Fruit fly (Drosophila melanogaster) whole organism: ENCODE data around the gene Smox.

ENCODE experiments used
- CG8478 ChIP-seq: fragments of >200 bp; optimal IDR thresholded peaks from 2 replicates; lab custom pipeline; 2018; ENCODE audit warnings: inconsistent platforms
- Dll ChIP-seq: fragments of >200 bp; optimal IDR thresholded peaks from 2 replicates; lab custom pipeline; 2017
- EcR ChIP-seq, 2 experiments: fragments of >200 bp; optimal IDR thresholded peaks; 2 replicates each; lab custom pipeline; 2017; ENCODE audit warnings: missing biosample characterization in 2 of 2, missing genetic modification characterization in 2 of 2, missing genetic modification reagents in 2 of 2
- pan ChIP-seq: fragments of >200 bp; optimal IDR thresholded peaks from 2 replicates; lab custom pipeline; 2017
- psq ChIP-seq: fragments of >200 bp; optimal IDR thresholded peaks from 2 replicates; lab custom pipeline; 2017
- usp ChIP-seq: fragments of >200 bp; optimal IDR thresholded peaks from 2 replicates; lab custom pipeline; 2017; ENCODE audit warnings: missing biosample characterization, missing genetic modification characterization, mixed read lengths

Gene Smox

DNA sequence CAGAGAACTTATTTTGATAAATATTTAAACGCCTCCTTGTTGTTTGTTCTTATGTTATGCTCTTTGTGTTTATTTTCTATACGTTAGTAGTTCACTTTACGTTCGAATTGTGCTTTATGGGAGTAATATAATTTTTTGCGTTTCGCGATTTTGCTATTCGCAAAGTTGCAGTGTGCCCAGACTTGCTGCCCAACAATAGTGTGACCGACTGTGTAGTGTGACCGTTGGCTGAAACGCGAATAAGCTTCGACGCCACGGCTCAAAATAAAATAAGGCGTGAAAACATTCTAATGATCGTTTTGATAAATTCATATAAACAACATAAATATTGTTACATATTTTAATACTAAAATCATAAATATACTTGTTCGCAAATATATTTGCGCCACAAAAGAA, at the start of gene Smox:
Smox (minus strand) TSS at position 213 of the 396 bp plus-strand sequence.
- no peak for TF ChIP-seq usp (GFP tag; lab: Kevin White, UChicago)
- no peak for TF ChIP-seq psq (lab: Kevin White, UChicago)

DNA sequence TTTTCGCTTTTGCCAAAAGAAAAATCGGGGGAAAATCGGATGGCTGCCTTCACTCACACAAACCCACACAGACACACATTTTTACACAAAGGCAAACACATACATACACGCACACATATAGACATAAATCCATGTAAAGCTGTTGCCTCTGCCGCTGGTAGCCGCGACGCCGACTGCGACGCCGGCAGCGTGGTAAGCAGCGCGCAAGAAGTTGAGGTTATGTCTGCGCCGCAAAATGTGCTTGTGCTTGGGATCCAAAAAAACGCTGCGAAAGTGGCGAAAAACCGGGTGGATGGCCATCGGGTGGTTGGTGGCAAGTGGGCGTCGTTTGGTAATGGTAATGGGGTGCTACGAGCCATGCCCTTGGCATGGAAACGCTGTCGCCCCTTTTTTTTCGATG, 37.8 kb upstream of the Smox start:
- TF ChIP-seq usp (GFP tag; lab: Kevin White, UChicago), result no peak
- no peak for TF ChIP-seq CG8478 (lab: Kevin White, UChicago)
- no peak for TF ChIP-seq pan (lab: Kevin White, UChicago)
- TF ChIP-seq EcR (GFP tag; optimal IDR thresholded peaks at IDR 0.05; lab: Kevin White, UChicago), result no peak
- no peak for TF ChIP-seq Dll (lab: Kevin White, UChicago)
- TF ChIP-seq psq (lab: Kevin White, UChicago), result no peak

dm6 chrX:8178989-8179388, 36.9 kb upstream of the Smox start:
- TF ChIP-seq EcR (GFP tag; optimal IDR thresholded peaks at IDR 0.05; lab: Kevin White, UChicago) (no peak), psq (lab: Kevin White, UChicago) (no peak), CG8478 (lab: Kevin White, UChicago) (no peak), usp (GFP tag; lab: Kevin White, UChicago) (no peak), pan (lab: Kevin White, UChicago) (no peak), Dll (lab: Kevin White, UChicago) (no peak)

- TF ChIP-seq psq (lab: Kevin White, UChicago) (no peak), usp (GFP tag; lab: Kevin White, UChicago) (no peak), Dll (lab: Kevin White, UChicago) (no peak), CG8478 (lab: Kevin White, UChicago) (no peak), pan (lab: Kevin White, UChicago) (no peak), EcR (GFP tag; optimal IDR thresholded peaks at IDR 0.05; lab: Kevin White, UChicago) (no peak)
Observed at dm6 chrX:8178165-8178955, 36.3 kb upstream of the Smox start, which contains the start of gene sdt. Gene sdt (plus strand): TSS chrX:8178549.

DNA sequence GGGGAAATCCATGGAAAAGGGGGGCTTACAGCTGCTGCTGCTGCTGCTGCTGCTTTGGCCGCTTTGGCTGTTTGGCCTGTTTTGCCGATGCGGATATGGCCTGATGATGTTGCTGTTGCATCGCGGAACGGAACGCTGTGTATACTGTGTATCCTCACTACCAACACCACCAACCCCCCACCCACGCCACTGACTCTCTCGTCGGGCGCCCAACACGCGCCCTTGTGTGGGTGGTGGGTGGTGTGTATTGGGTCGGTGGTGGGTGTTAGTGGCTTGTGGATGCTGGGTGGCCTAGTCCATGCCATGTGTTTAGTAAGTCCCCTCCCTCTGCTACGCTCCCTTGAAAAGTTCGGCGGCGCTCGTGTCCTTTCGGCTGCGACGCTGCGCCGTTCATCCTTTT, 35.7 kb upstream of the Smox start:
- TF ChIP-seq Dll (lab: Kevin White, UChicago) (no peak), CG8478 (lab: Kevin White, UChicago) (no peak), pan (lab: Kevin White, UChicago) (no peak), psq (lab: Kevin White, UChicago) (no peak), EcR (GFP tag; optimal IDR thresholded peaks at IDR 0.05; lab: Kevin White, UChicago) (no peak), usp (GFP tag; lab: Kevin White, UChicago) (no peak)

dm6 chrX:8177030-8177349, 34.9 kb upstream of the Smox start, which contains the start of gene slpr:
Gene slpr (minus strand): TSS chrX:8177185.
- no peak for TF ChIP-seq CG8478 (lab: Kevin White, UChicago)
- no peak for TF ChIP-seq pan (lab: Kevin White, UChicago)
- no peak for TF ChIP-seq usp (GFP tag; lab: Kevin White, UChicago)
- TF ChIP-seq psq (lab: Kevin White, UChicago), result no peak
- no peak for TF ChIP-seq Dll (lab: Kevin White, UChicago)
- no peak for TF ChIP-seq EcR (GFP tag; optimal IDR thresholded peaks at IDR 0.05; lab: Kevin White, UChicago)

dm6 chrX:8176291-8177029, 34.4 kb upstream of the Smox start:
- TF ChIP-seq pan (lab: Kevin White, UChicago) (no peak), EcR (GFP tag; optimal IDR thresholded peaks at IDR 0.05; lab: Kevin White, UChicago) (no peak), psq (lab: Kevin White, UChicago) (no peak), CG8478 (lab: Kevin White, UChicago) (no peak), Dll (lab: Kevin White, UChicago) (no peak), usp (GFP tag; lab: Kevin White, UChicago) (no peak)

dm6 chrX:8170166-8170565, 28.1 kb upstream of the Smox start, which contains the start of gene CG2278:
Gene CG2278 (minus strand): TSS chrX:8170266.
- TF ChIP-seq psq (lab: Kevin White, UChicago) (no peak), Dll (lab: Kevin White, UChicago) (no peak), usp (GFP tag; lab: Kevin White, UChicago) (no peak), EcR (GFP tag; optimal IDR thresholded peaks at IDR 0.05; lab: Kevin White, UChicago) (no peak), pan (lab: Kevin White, UChicago) (no peak), CG8478 (lab: Kevin White, UChicago) (no peak)

- no peak for TF ChIP-seq Dll (lab: Kevin White, UChicago)
- no peak for TF ChIP-seq EcR (GFP tag; optimal IDR thresholded peaks at IDR 0.05; lab: Kevin White, UChicago)
- no peak for TF ChIP-seq psq (lab: Kevin White, UChicago)
- TF ChIP-seq CG8478 (lab: Kevin White, UChicago), result no peak
- no peak for TF ChIP-seq pan (lab: Kevin White, UChicago)
- TF ChIP-seq usp (GFP tag; lab: Kevin White, UChicago), result no peak
Observed at dm6 chrX:8165608-8166007, 23.5 kb upstream of the Smox start, which contains the start of gene Or7a. Gene Or7a (minus strand): TSS chrX:8165708.

- TF ChIP-seq Dll (lab: Kevin White, UChicago) (no peak), EcR (GFP tag; optimal IDR thresholded peaks at IDR 0.05; lab: Kevin White, UChicago) (no peak), psq (lab: Kevin White, UChicago) (no peak), pan (lab: Kevin White, UChicago) (no peak), CG8478 (lab: Kevin White, UChicago) (no peak), usp (GFP tag; lab: Kevin White, UChicago) (no peak)
Observed at dm6 chrX:8163452-8163851, 21.4 kb upstream of the Smox start.

DNA sequence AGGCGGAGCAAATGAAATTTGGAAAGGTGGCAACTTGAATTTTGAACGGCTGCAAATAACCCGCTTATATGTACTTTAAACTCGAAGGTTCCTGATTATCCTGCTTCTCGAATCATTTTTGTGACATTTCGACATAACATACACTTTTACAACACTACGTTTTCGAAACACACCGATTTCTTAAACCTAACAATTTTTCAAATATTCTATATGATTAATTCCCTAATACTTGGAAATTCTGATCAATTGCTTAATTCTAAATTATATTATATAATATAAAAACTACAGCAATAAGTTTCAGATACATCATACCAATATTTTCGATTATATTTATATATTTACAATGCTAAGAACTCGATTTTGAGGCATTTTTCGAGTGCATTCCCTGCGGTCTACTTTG, 20.6 kb upstream of the Smox start, which contains the start of gene CG10761:
CG10761 (minus strand) TSS at position 101 of the 400 bp plus-strand sequence.
- TF ChIP-seq EcR (GFP tag; optimal IDR thresholded peaks at IDR 0.05; lab: Kevin White, UChicago) (no peak), pan (lab: Kevin White, UChicago) (no peak), Dll (lab: Kevin White, UChicago) (no peak), usp (GFP tag; lab: Kevin White, UChicago) (no peak), CG8478 (lab: Kevin White, UChicago) (no peak), psq (lab: Kevin White, UChicago) (no peak)
